Fruit fly (Drosophila melanogaster): Measurements from ENCODE around the gene CG10654.
A peak's percentile ranks its signal among the peaks of the same experiment; 100 is the strongest.

CG10654 gene

DNA sequence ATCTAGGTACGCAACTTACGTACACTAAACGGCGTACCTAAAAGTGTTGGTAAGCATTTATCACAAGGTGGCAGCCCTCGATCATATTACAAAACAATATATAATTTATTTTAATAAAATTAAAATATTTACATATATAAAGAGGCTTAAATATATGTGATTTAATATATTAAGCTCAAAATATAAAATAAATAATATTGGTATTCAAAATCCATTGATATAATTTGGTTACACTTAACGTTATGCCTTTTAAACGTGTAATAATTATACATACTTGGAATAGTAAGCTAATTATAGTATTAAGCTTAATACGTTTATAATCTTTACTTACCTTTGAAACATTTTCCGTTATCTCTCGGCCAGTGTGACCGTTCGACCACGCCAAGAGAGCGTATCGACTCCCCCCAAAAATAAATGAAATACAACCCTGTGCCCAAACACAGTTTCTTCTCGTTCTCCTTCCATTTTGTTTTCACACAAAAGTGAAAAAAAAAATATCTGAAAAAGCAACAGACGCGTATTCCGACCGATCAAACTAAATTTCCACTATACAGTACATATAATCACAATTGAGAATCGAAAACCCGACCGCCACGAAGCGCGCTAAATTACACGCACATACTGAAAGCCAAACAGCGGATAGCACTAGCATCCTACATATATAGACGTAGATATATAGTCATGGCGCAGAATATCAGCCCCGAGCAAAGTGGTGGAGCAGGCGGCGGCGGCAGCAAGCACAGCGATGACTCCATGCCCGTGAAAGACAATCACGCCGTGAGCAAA is 3.6 kb downstream of the CG10654 start, which contains the start of the genes CG10646 and vih (continued):
- peak; percentile 51 for TF ChIP-seq CG4424 (GFP tag; optimal IDR thresholded peaks at IDR 0.05)
- TF ChIP-seq CG10565 (GFP tag; optimal IDR thresholded peaks at IDR 0.05): no peak
- TF ChIP-seq pfk (GFP tag; optimal IDR thresholded peaks at IDR 0.05): no peak
- TF ChIP-seq sens-2 (GFP tag; IDR thresholded peaks at IDR 0.05): no peak
- TF ChIP-seq CG9797 (GFP tag; optimal IDR thresholded peaks at IDR 0.05): peak; percentile 81
- peak in 1 of 2 experiments; percentile 49 for TF ChIP-seq Hr51 (GFP tag; optimal IDR thresholded peaks at IDR 0.05)
- peak; percentile 11 for TF ChIP-seq oc (tag; optimal IDR thresholded peaks at IDR 0.05)
- 0 out of 2 replicates have a peak, but pooled peaks have one; percentile 7 for TF ChIP-seq Xrp1 (GFP tag; IDR thresholded peaks at IDR 0.05)
- peak; percentile 60 for TF ChIP-seq CG30403 (GFP tag; optimal IDR thresholded peaks at IDR 0.05)
- no peak for TF ChIP-seq bcd (GFP tag; optimal IDR thresholded peaks at IDR 0.05)
- no peak for TF ChIP-seq Aef1 (GFP tag; IDR thresholded peaks at IDR 0.05)
- peak; percentile 51 for TF ChIP-seq CG2120 (GFP tag; optimal IDR thresholded peaks at IDR 0.05)
- TF ChIP-seq CG17186 (GFP tag; optimal IDR thresholded peaks at IDR 0.05): no peak
- no peak for TF ChIP-seq CG2129 (GFP tag; IDR thresholded peaks at IDR 0.05; ENCODE audit: partially characterized antibody)
- no peak for TF ChIP-seq CG1529 (GFP tag; optimal IDR thresholded peaks at IDR 0.05)
- TF ChIP-seq CG9437 (GFP tag; optimal IDR thresholded peaks at IDR 0.05): peak; percentile 61
- TF ChIP-seq CG11247 (GFP tag; IDR thresholded peaks at IDR 0.05): no peak
- TF ChIP-seq chif (GFP tag; optimal IDR thresholded peaks at IDR 0.05): peak in 1 of 2 experiments; percentile 9
- TF ChIP-seq sug (tag; optimal IDR thresholded peaks at IDR 0.05): peak; percentile 45
- no peak for TF ChIP-seq ab (GFP tag; optimal IDR thresholded peaks at IDR 0.05)
- TF ChIP-seq CG1603 (tag; optimal IDR thresholded peaks at IDR 0.05): peak; percentile 71
- no peak for TF ChIP-seq CG2875 (GFP tag; optimal IDR thresholded peaks at IDR 0.05)
- no peak for TF ChIP-seq da (GFP tag; optimal IDR thresholded peaks at IDR 0.05)
- peak; percentile 96 for TF ChIP-seq trem (tag; optimal IDR thresholded peaks at IDR 0.05)
- TF ChIP-seq otp (GFP tag; IDR thresholded peaks at IDR 0.05): no peak
- TF ChIP-seq CG10959 (GFP tag; IDR thresholded peaks at IDR 0.05): no peak
- TF ChIP-seq HLH4C (GFP tag; IDR thresholded peaks at IDR 0.05; ENCODE audit: partially characterized antibody): no peak; the same call in 2 of the 3 replicates
- TF ChIP-seq CG10366 (GFP tag; IDR thresholded peaks at IDR 0.05): no peak
- no peak for TF ChIP-seq Tbp (GFP tag; optimal IDR thresholded peaks at IDR 0.05)
- peak; percentile 7 for TF ChIP-seq CG12942 (GFP tag; optimal IDR thresholded peaks at IDR 0.05)
- no peak for TF ChIP-seq CG17612 (GFP tag; IDR thresholded peaks at IDR 0.05)
- TF ChIP-seq Hmx (GFP tag; optimal IDR thresholded peaks at IDR 0.05): no peak
- no peak for TF ChIP-seq CG6254 (GFP tag; optimal IDR thresholded peaks at IDR 0.05)
- 0 out of 3 replicates have a peak, but pooled peaks have one; percentile 25 for TF ChIP-seq CG34224 (GFP tag; IDR thresholded peaks at IDR 0.05; ENCODE audit: partially characterized antibody)
- TF ChIP-seq Dip2 (GFP tag; IDR thresholded peaks at IDR 0.05): no peak
- TF ChIP-seq onecut (GFP tag; IDR thresholded peaks at IDR 0.05): peak; percentile 58
- TF ChIP-seq Doc3 (GFP tag; IDR thresholded peaks at IDR 0.05; ENCODE audit: partially characterized antibody): no peak; the same call in 2 of the 3 replicates
- TF ChIP-seq ap (GFP tag; IDR thresholded peaks at IDR 0.05): no peak
- TF ChIP-seq CG3407 (GFP tag; optimal IDR thresholded peaks at IDR 0.05): no peak
- TF ChIP-seq Sry-β (GFP tag; optimal IDR thresholded peaks at IDR 0.05): peak; percentile 42
- TF ChIP-seq CG17829 (tag; optimal IDR thresholded peaks at IDR 0.05): peak; percentile 70
- no peak for TF ChIP-seq CG3995 (GFP tag; optimal IDR thresholded peaks at IDR 0.05)
- TF ChIP-seq D19B (GFP tag; optimal IDR thresholded peaks at IDR 0.05): no peak
- no peak for TF ChIP-seq yki (optimal IDR thresholded peaks at IDR 0.05)
- TF ChIP-seq CG11696 (GFP tag; IDR thresholded peaks at IDR 0.05): no peak
- no peak for TF ChIP-seq Elba2 (GFP tag; optimal IDR thresholded peaks at IDR 0.05)
- TF ChIP-seq CG12071 (GFP tag; optimal IDR thresholded peaks at IDR 0.05): no peak
- no peak for TF ChIP-seq ham (GFP tag; IDR thresholded peaks at IDR 0.05)
- peak; percentile 96 for TF ChIP-seq MESR4 (GFP tag; optimal IDR thresholded peaks at IDR 0.05)
- 0 out of 2 replicates have a peak, but pooled peaks have one; percentile 23 for TF ChIP-seq HLH3B (GFP tag; IDR thresholded peaks at IDR 0.05)
